Worm (Caenorhabditis elegans) whole organism, L4 larva: Measurements from ENCODE around the gene vgln-1.

Source experiments
- F10B5.3 ChIP-seq: sonication (generic microtip); optimal IDR thresholded peaks from 2 replicates; lab custom pipeline; 2016; ENCODE audit warnings: mild to moderate bottlenecking, missing genetic modification characterization, missing compliant biosample characterization
- F44E2.7 ChIP-seq: fragments of 200-800 bp; sonication (Bioruptor generic); IDR thresholded peaks from 2 replicates; pipeline ENCODE4 v2.1.2; 2022; ENCODE audit warnings: missing genetic modification characterization, missing compliant biosample characterization
- Y48G9A.11 ChIP-seq: fragments of 200-800 bp; sonication (Bioruptor generic); IDR thresholded peaks from 2 replicates; pipeline ENCODE4 v1.3.6; 2022; ENCODE audit warnings: missing genetic modification reagents, missing genetic modification characterization, missing compliant biosample characterization
- ZK546.5 ChIP-seq, 2 experiments: sonication (generic microtip); optimal IDR thresholded peaks; 2 replicates each; lab custom pipeline; 2017; ENCODE audit warnings: missing biosample characterization in 2 of 2, missing genetic modification characterization in 2 of 2
- aha-1 ChIP-seq: fragments of 150-350 bp; peaks from one replicate; lab custom pipeline; 2014; ENCODE audit warnings: missing biosample characterization, missing genetic modification characterization
- attf-4 ChIP-seq: sonication (generic microtip); optimal IDR thresholded peaks from 3 replicates; lab custom pipeline; 2017; ENCODE audit warnings: missing biosample characterization, missing genetic modification characterization
- ceh-20 ChIP-seq: fragments of 200-800 bp; sonication (Bioruptor generic); IDR thresholded peaks from 2 replicates; pipeline ENCODE4 v1.3.6; 2022; ENCODE audit warnings: missing genetic modification reagents, missing genetic modification characterization, missing compliant biosample characterization
- ceh-28 ChIP-seq: fragments of 150-350 bp; optimal IDR thresholded peaks from 2 replicates; lab custom pipeline; 2014; ENCODE audit warnings: missing biosample characterization, missing genetic modification reagents, missing genetic modification characterization
- daf-12 ChIP-seq: fragments of 150-350 bp; optimal IDR thresholded peaks from 2 replicates; lab custom pipeline; 2014; ENCODE audit warnings: missing biosample characterization, missing genetic modification reagents, missing genetic modification characterization
- daf-19 ChIP-seq: fragments of 200-800 bp; sonication (Bioruptor generic); conservative IDR thresholded peaks from 2 replicates; pipeline ENCODE4 v1.3.6; 2022; ENCODE audit warnings: missing genetic modification characterization, missing compliant biosample characterization
- dmd-6 ChIP-seq: fragments of 200-800 bp; sonication (Bioruptor generic); IDR thresholded peaks from 2 replicates; pipeline ENCODE4 v1.3.6; 2022; ENCODE audit warnings: missing genetic modification reagents, missing genetic modification characterization, missing compliant biosample characterization
- dmd-8 ChIP-seq: fragments of 200-800 bp; sonication (Bioruptor generic); IDR thresholded peaks from 2 replicates; pipeline ENCODE4 v1.3.6; 2022; ENCODE audit warnings: missing genetic modification characterization, missing compliant biosample characterization
- egl-27 ChIP-seq: sonication (generic microtip); optimal IDR thresholded peaks from 3 replicates; lab custom pipeline; 2017; ENCODE audit warnings: missing biosample characterization, missing genetic modification reagents, missing genetic modification characterization
- hlh-11 ChIP-seq: fragments of 200-800 bp; sonication (Bioruptor generic); optimal IDR thresholded peaks from 2 replicates; lab custom pipeline; 2018; ENCODE audit warnings: mild to moderate bottlenecking, missing genetic modification characterization, missing compliant biosample characterization
- hlh-30 ChIP-seq: sonication (generic microtip); optimal IDR thresholded peaks from 2 replicates; lab custom pipeline; 2017; ENCODE audit warnings: antibody characterized with exemption, mild to moderate bottlenecking, missing genetic modification characterization, missing compliant biosample characterization; ENCODE audit not compliant: insufficient read depth
- jun-1 ChIP-seq: fragments of 150-350 bp; optimal IDR thresholded peaks from 2 replicates; lab custom pipeline; 2014; ENCODE audit warnings: missing biosample characterization, missing genetic modification reagents, missing genetic modification characterization
- lin-29 ChIP-seq: fragments of 200-800 bp; sonication (Bioruptor generic); IDR thresholded peaks from 2 replicates; pipeline ENCODE4 v1.3.6; 2022; ENCODE audit warnings: missing genetic modification reagents, missing genetic modification characterization, missing compliant biosample characterization
- lir-3 ChIP-seq: sonication (generic microtip); optimal IDR thresholded peaks from 2 replicates; lab custom pipeline; 2016; ENCODE audit warnings: mild to moderate bottlenecking, missing genetic modification characterization, missing compliant biosample characterization
- lsy-2 ChIP-seq, 2 experiments: fragments of 150-350 bp in 1 of 2; sonication (generic microtip) in 1 of 2; optimal IDR thresholded peaks; 2 replicates each; lab custom pipeline; 2014 to 2017; ENCODE audit warnings: missing biosample characterization in 2 of 2, missing genetic modification characterization in 2 of 2
- madf-5 ChIP-seq, 2 experiments: fragments of 200-800 bp; sonication (Bioruptor generic); IDR thresholded peaks; 2 replicates each; pipeline ENCODE4 v1.3.6; 2022; ENCODE audit warnings: missing compliant biosample characterization in 2 of 2, missing genetic modification characterization in 2 of 2
- mdl-1 ChIP-seq, 2 experiments: fragments of 150-350 bp in 1 of 2; sonication (generic microtip) in 1 of 2; optimal IDR thresholded peaks; 2 replicates each; lab custom pipeline; 2014 to 2017; ENCODE audit warnings: missing biosample characterization in 2 of 2, missing genetic modification characterization in 2 of 2
- mxl-3 ChIP-seq: fragments of 200-800 bp; sonication (Bioruptor generic); optimal IDR thresholded peaks from 2 replicates; lab custom pipeline; 2018; ENCODE audit warnings: mild to moderate bottlenecking, missing genetic modification characterization, missing compliant biosample characterization
- nhr-102 ChIP-seq: sonication (generic microtip); optimal IDR thresholded peaks from 2 replicates; lab custom pipeline; 2016; ENCODE audit warnings: mild to moderate bottlenecking, missing genetic modification characterization, moderate library complexity, missing compliant biosample characterization
- nhr-237 ChIP-seq: sonication (generic microtip); optimal IDR thresholded peaks from 2 replicates; lab custom pipeline; 2017; ENCODE audit warnings: missing biosample characterization, missing genetic modification characterization
- nhr-48 ChIP-seq: sonication (generic microtip); optimal IDR thresholded peaks from 2 replicates; lab custom pipeline; 2016; ENCODE audit warnings: mild to moderate bottlenecking, missing genetic modification characterization, missing compliant biosample characterization
- nhr-6 ChIP-seq: fragments of 150-350 bp; optimal IDR thresholded peaks from 2 replicates; lab custom pipeline; 2014; ENCODE audit warnings: missing biosample characterization, missing genetic modification characterization
- pha-4 ChIP-seq, 2 experiments: fragments of 150-350 bp in 1 of 2; fragments of 200-800 bp in 1 of 2; sonication (Bioruptor generic) in 1 of 2; IDR thresholded peaks in 1 of 2; optimal IDR thresholded peaks in 1 of 2; 2 replicates each; pipeline versions ENCODE4 v1.3.6 to Lab custom; 2014 to 2022; ENCODE audit warnings: missing genetic modification characterization in 2 of 2, missing genetic modification reagents in 2 of 2, missing biosample characterization in 1 of 2, missing compliant biosample characterization in 1 of 2
- php-3 ChIP-seq: fragments of 200-800 bp; sonication (Bioruptor generic); IDR thresholded peaks from 2 replicates; pipeline ENCODE4 v1.3.6; 2022; ENCODE audit warnings: missing genetic modification reagents, missing genetic modification characterization, missing compliant biosample characterization
- sdz-12 ChIP-seq: fragments of 200-800 bp; sonication (Bioruptor generic); optimal IDR thresholded peaks from 2 replicates; lab custom pipeline; 2018; ENCODE audit warnings: mild to moderate bottlenecking, missing genetic modification characterization, missing compliant biosample characterization
- set-16 ChIP-seq: fragments of 200-800 bp; sonication (Bioruptor generic); IDR thresholded peaks from 2 replicates; pipeline ENCODE4 v1.3.6; 2022; ENCODE audit warnings: missing genetic modification reagents, missing genetic modification characterization, missing compliant biosample characterization
- snpc-1.2 ChIP-seq: fragments of 200-800 bp; sonication (Bioruptor generic); IDR thresholded peaks from 2 replicates; pipeline ENCODE4 v1.3.6; 2022; ENCODE audit warnings: missing genetic modification reagents, missing genetic modification characterization, missing compliant biosample characterization
- spr-1 ChIP-seq: sonication (generic microtip); optimal IDR thresholded peaks from 2 replicates; lab custom pipeline; 2016; ENCODE audit warnings: mild to moderate bottlenecking, missing genetic modification characterization, missing compliant biosample characterization
- spr-3 ChIP-seq: fragments of 200-800 bp; sonication (Bioruptor generic); optimal IDR thresholded peaks from 2 replicates; lab custom pipeline; 2018; ENCODE audit warnings: mild to moderate bottlenecking, missing genetic modification characterization, missing compliant biosample characterization
- tra-1 ChIP-seq: fragments of 200-800 bp; sonication (Bioruptor generic); IDR thresholded peaks from 2 replicates; pipeline ENCODE4 v1.3.6; 2022; ENCODE audit warnings: missing genetic modification reagents, missing genetic modification characterization, missing compliant biosample characterization
- unc-62 ChIP-seq, 3 experiments: fragments of 150-350 bp in 1 of 3; sonication (generic microtip); optimal IDR thresholded peaks in 2 of 3; peaks in 1 of 3; 1 replicate in 1 of 3; 2 replicates in 2 of 3; lab custom pipeline; 2014 to 2017; ENCODE audit warnings: missing biosample characterization in 3 of 3, missing genetic modification characterization in 3 of 3, missing genetic modification reagents in 3 of 3, missing genotype in 1 of 3
- zfp-2 ChIP-seq: sonication (generic microtip); optimal IDR thresholded peaks from 2 replicates; lab custom pipeline; 2016; ENCODE audit warnings: mild to moderate bottlenecking, missing genetic modification characterization, missing compliant biosample characterization

Gene vgln-1

ce11 chrII:9931012-9931411, 40.1 kb upstream of the vgln-1 start (continued):
- TF ChIP-seq ceh-28 (tag; lab: Kevin White, UChicago) (no peak), F10B5.3 (tag; lab: Kevin White, UChicago) (no peak), jun-1 (no peak), spr-1 (no peak), mdl-1 (tag; optimal IDR thresholded peaks at IDR 0.05; lab: Kevin White, UChicago) (no peak), sdz-12 (GFP tag; lab: Kevin White, UChicago) (no peak), tra-1 (GFP tag; lab: Robert Waterston, UW) (0 out of 2 replicates have a peak, but pooled peaks have one; percentile 32), F44E2.7 (GFP tag; lab: Robert Waterston, UW) (no peak), nhr-102 (tag; lab: Kevin White, UChicago) (no peak), php-3 (no peak), lsy-2 (tag; optimal IDR thresholded peaks at IDR 0.05; lab: Kevin White, UChicago) (peak in 1 of 2 experiments; percentile 40), madf-5 (GFP tag; IDR thresholded peaks at IDR 0.05; lab: Robert Waterston, UW) (no peak), egl-27 (no peak), snpc-1.2 (GFP tag; lab: Robert Waterston, UW) (no peak), nhr-6 (tag; lab: Kevin White, UChicago) (no peak), Y48G9A.11 (GFP tag; lab: Robert Waterston, UW) (no peak), pha-4 (GFP tag; IDR thresholded peaks at IDR 0.05; lab: Robert Waterston, UW) (no peak), pha-4 (tag; optimal IDR thresholded peaks at IDR 0.05; lab: Kevin White, UChicago) (no peak), ceh-20 (GFP tag; lab: Robert Waterston, UW) (0 out of 2 replicates have a peak, but pooled peaks have one; percentile 52), mxl-3 (GFP tag; lab: Kevin White, UChicago) (peak; percentile 56), dmd-6 (no peak; the same call in 1 of the 2 replicates), nhr-237 (tag; lab: Kevin White, UChicago) (no peak), hlh-30 (tag; lab: Kevin White, UChicago) (peak; percentile 57), nhr-48 (tag; lab: Kevin White, UChicago) (no peak), lin-29 (no peak), daf-12 (no peak), hlh-11 (tag; lab: Kevin White, UChicago) (no peak), daf-19 (GFP tag; lab: Robert Waterston, UW) (no peak), set-16 (GFP tag; lab: Robert Waterston, UW) (no peak)

- TF ChIP-seq ZK546.5 (tag; optimal IDR thresholded peaks at IDR 0.05; lab: Kevin White, UChicago) = no peak
- TF ChIP-seq aha-1 (tag; lab: Kevin White, UChicago) = peak; percentile 91
Measured at ce11 chrII:9928470-9928869, 37.6 kb upstream of the vgln-1 start.

DNA sequence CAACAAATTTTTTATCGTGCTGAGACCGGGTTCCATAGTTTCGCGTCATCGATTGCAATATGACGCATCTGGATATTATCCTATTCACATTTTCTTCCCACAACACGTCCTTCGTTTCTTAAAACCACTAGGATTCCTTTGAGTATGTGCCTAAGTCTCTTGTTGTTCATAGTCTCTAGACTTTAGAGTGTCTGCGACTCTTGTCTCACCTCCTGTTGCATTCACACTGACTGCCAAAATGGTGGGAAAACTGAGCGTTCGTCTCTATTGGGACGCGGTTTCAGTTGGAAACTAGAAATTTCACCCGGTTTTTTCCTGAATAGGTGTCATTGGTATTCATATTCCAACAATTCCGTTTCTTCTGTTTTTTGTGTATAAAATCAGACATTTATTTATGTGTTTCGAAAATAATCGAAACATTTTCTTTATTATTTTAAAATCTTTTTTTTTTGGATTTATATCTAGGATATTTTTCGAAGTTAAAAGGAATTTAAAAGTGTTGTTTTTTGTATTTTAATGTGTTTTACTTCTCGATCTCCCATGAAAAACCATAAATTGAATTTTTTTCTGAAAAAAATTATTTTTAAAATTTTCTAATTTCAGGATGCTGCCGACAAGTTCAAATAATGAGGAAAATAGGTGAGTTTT, 30.9 kb upstream of the vgln-1 start, which contains the start of gene C05C10.2:
Gene C05C10.2, plus strand, starts transcription at position 598 of the 648 bp plus-strand sequence.
- TF ChIP-seq attf-4 (tag; lab: Kevin White, UChicago) (no peak), aha-1 (tag; lab: Kevin White, UChicago) (peak; percentile 72), spr-3 (GFP tag; lab: Kevin White, UChicago) (no peak), nhr-102 (tag; lab: Kevin White, UChicago) (no peak), nhr-48 (tag; lab: Kevin White, UChicago) (no peak), unc-62 (GFP tag; optimal IDR thresholded peaks at IDR 0.05 in 1 of 2; lab: Kevin White, UChicago) (peak in 1 of 2 experiments; percentile 42), unc-62 (tag; optimal IDR thresholded peaks at IDR 0.05; lab: Kevin White, UChicago) (no peak), F44E2.7 (GFP tag; lab: Robert Waterston, UW) (no peak), lsy-2 (tag; optimal IDR thresholded peaks at IDR 0.05; lab: Kevin White, UChicago) (no peak), nhr-6 (tag; lab: Kevin White, UChicago) (no peak), dmd-8 (no peak), ceh-20 (GFP tag; lab: Robert Waterston, UW) (no peak), zfp-2 (tag; lab: Kevin White, UChicago) (no peak), lir-3 (no peak)
